Fruit fly (Drosophila melanogaster): ENCODE results near the gene Tollo.

DNA sequence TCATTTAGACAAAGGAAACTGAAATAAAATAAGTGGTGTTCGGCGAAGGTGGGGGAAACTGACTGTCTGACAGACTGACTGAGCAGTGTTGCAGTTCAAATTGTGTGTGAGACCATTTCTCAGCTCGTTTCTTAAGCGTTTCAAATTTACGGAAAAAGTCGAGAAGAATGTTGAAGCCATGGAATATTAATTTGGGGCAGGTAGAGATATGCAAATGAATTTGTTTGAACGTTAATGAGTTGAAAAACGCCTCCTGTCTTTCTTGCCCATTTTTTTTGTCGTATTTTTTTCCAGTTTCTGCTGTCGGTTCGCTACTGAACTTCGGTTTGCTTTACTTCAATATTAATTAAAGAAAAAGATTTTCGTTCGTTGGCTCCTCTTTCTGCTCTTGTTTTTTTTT is 31.8 kb upstream of the Tollo start:
- TF ChIP-seq CTCF (optimal IDR thresholded peaks at IDR 0.05) (no peak), CG8478 (optimal IDR thresholded peaks at IDR 0.05) (no peak)
